Worm (Caenorhabditis elegans) whole organism, L3 larva: ENCODE measurements around the gene pafo-1.

Source experiments
- R02D3.7 ChIP-seq: fragments of 150-350 bp; optimal IDR thresholded peaks from 2 replicates; lab custom pipeline; 2014; ENCODE audit warnings: missing biosample characterization, missing genetic modification characterization
- ZK546.5 ChIP-seq: sonication (generic microtip); optimal IDR thresholded peaks from 2 replicates; lab custom pipeline; 2017; ENCODE audit warnings: missing biosample characterization, missing genetic modification characterization
- aly-2 ChIP-seq: fragments of 150-350 bp; optimal IDR thresholded peaks from 2 replicates; lab custom pipeline; 2014; ENCODE audit warnings: missing biosample characterization, missing genetic modification characterization
- ama-1 ChIP-seq: fragments of 150-350 bp; optimal IDR thresholded peaks from 2 replicates; lab custom pipeline; 2018
- ceh-16 ChIP-seq: sonication (generic microtip); optimal IDR thresholded peaks from 2 replicates; lab custom pipeline; 2017; ENCODE audit warnings: missing biosample characterization, missing genetic modification characterization
- ceh-82 ChIP-seq: fragments of 150-350 bp; optimal IDR thresholded peaks from 2 replicates; lab custom pipeline; 2014; ENCODE audit warnings: missing biosample characterization, missing genetic modification characterization
- ceh-9 ChIP-seq: sonication (generic microtip); optimal IDR thresholded peaks from 2 replicates; lab custom pipeline; 2018; ENCODE audit warnings: missing biosample characterization, missing genetic modification characterization
- daf-12 ChIP-seq: fragments of 150-350 bp; optimal IDR thresholded peaks from 2 replicates; lab custom pipeline; 2014; ENCODE audit warnings: missing biosample characterization, missing genetic modification reagents, missing genetic modification characterization
- egl-5 ChIP-seq: fragments of 150-350 bp; optimal IDR thresholded peaks from 2 replicates; lab custom pipeline; 2017; ENCODE audit warnings: missing biosample characterization, missing genetic modification reagents, missing genetic modification characterization, inconsistent platforms
- elt-1 ChIP-seq: fragments of 150-350 bp; optimal IDR thresholded peaks from 2 replicates; lab custom pipeline; 2014; ENCODE audit warnings: missing biosample characterization, missing genetic modification characterization
- elt-3 ChIP-seq, 3 experiments: fragments of 150-350 bp in 1 of 3; sonication (generic microtip) in 2 of 3; optimal IDR thresholded peaks; 2 replicates in 2 of 3; 4 replicates in 1 of 3; lab custom pipeline; 2014 to 2017; ENCODE audit warnings: missing biosample characterization in 3 of 3, missing genetic modification characterization in 3 of 3
- fos-1 ChIP-seq: fragments of 150-350 bp; optimal IDR thresholded peaks from 2 replicates; lab custom pipeline; 2014; ENCODE audit warnings: missing biosample characterization, missing genetic modification characterization
- hmg-11 ChIP-seq: sonication (generic microtip); optimal IDR thresholded peaks from 2 replicates; lab custom pipeline; 2016; ENCODE audit warnings: missing genetic modification characterization, missing compliant biosample characterization
- jun-1 ChIP-seq: fragments of 150-350 bp; optimal IDR thresholded peaks from 2 replicates; lab custom pipeline; 2014; ENCODE audit warnings: missing biosample characterization, missing genetic modification reagents, missing genetic modification characterization
- lin-15B ChIP-seq: fragments of 150-350 bp; optimal IDR thresholded peaks from 2 replicates; lab custom pipeline; 2014; ENCODE audit warnings: missing biosample characterization, missing genetic modification characterization
- lin-39 ChIP-seq: fragments of 150-350 bp; optimal IDR thresholded peaks from 2 replicates; lab custom pipeline; 2018; ENCODE audit warnings: missing biosample characterization, missing genetic modification reagents, missing genetic modification characterization
- mml-1 ChIP-seq: fragments of 150-350 bp; sonication (generic microtip); optimal IDR thresholded peaks from 3 replicates; lab custom pipeline; 2014; ENCODE audit warnings: missing biosample characterization, missing genetic modification characterization
- nfya-1 ChIP-seq: sonication (generic microtip); optimal IDR thresholded peaks from 2 replicates; lab custom pipeline; 2017; ENCODE audit warnings: missing genetic modification characterization, mild to moderate bottlenecking, missing compliant biosample characterization, antibody characterized with exemption, moderate library complexity; ENCODE audit not compliant: insufficient read depth
- nhr-11 ChIP-seq: fragments of 150-350 bp; optimal IDR thresholded peaks from 2 replicates; lab custom pipeline; 2014; ENCODE audit warnings: missing biosample characterization, missing genetic modification characterization
- nhr-23 ChIP-seq: fragments of 150-350 bp; optimal IDR thresholded peaks from 2 replicates; lab custom pipeline; 2014; ENCODE audit warnings: missing biosample characterization, missing genetic modification reagents, missing genetic modification characterization
- nhr-237 ChIP-seq: fragments of 150-350 bp; optimal IDR thresholded peaks from 2 replicates; lab custom pipeline; 2014; ENCODE audit warnings: missing biosample characterization, missing genetic modification characterization
- nhr-25 ChIP-seq: sonication (generic microtip); optimal IDR thresholded peaks from 2 replicates; lab custom pipeline; 2017; ENCODE audit warnings: missing biosample characterization, missing genetic modification characterization
- nhr-28 ChIP-seq: fragments of 150-350 bp; optimal IDR thresholded peaks from 2 replicates; lab custom pipeline; 2014; ENCODE audit warnings: missing biosample characterization, missing genetic modification characterization
- nhr-43 ChIP-seq: sonication (generic microtip); optimal IDR thresholded peaks from 2 replicates; lab custom pipeline; 2016; ENCODE audit warnings: mild to moderate bottlenecking, missing genetic modification characterization, missing compliant biosample characterization; ENCODE audit not compliant: poor library complexity, severe bottlenecking
- nhr-67 ChIP-seq: fragments of 150-350 bp; optimal IDR thresholded peaks from 2 replicates; lab custom pipeline; 2014; ENCODE audit warnings: missing biosample characterization, missing genetic modification characterization
- nhr-76 ChIP-seq: fragments of 150-350 bp; sonication (generic microtip); optimal IDR thresholded peaks from 5 replicates; lab custom pipeline; 2014; ENCODE audit warnings: missing biosample characterization, missing genetic modification characterization
- pha-4 ChIP-seq: fragments of 150-350 bp; optimal IDR thresholded peaks from 2 replicates; lab custom pipeline; 2014; ENCODE audit warnings: missing biosample characterization, missing genetic modification reagents, missing genetic modification characterization
- sea-2 ChIP-seq: fragments of 150-350 bp; sonication (generic microtip); optimal IDR thresholded peaks from 4 replicates; lab custom pipeline; 2014; ENCODE audit warnings: missing biosample characterization, missing genetic modification reagents, missing genetic modification characterization
- skn-1 ChIP-seq: fragments of 150-350 bp; optimal IDR thresholded peaks from 2 replicates; lab custom pipeline; 2014; ENCODE audit warnings: missing biosample characterization, missing genetic modification characterization
- snpc-4 ChIP-seq: fragments of 150-350 bp; optimal IDR thresholded peaks from 2 replicates; lab custom pipeline; 2014; ENCODE audit warnings: missing biosample characterization, missing genetic modification characterization
- tbx-2 ChIP-seq: sonication (generic microtip); optimal IDR thresholded peaks from 2 replicates; lab custom pipeline; 2016; ENCODE audit warnings: mild to moderate bottlenecking, missing genetic modification characterization, missing compliant biosample characterization
- unc-39 ChIP-seq: sonication (generic microtip); optimal IDR thresholded peaks from 4 replicates; lab custom pipeline; 2017; ENCODE audit warnings: missing biosample characterization, missing genetic modification characterization
- unc-62 ChIP-seq: fragments of 150-350 bp; sonication (generic microtip); optimal IDR thresholded peaks from 4 replicates; lab custom pipeline; 2014; ENCODE audit warnings: missing biosample characterization, missing genetic modification reagents, missing genetic modification characterization
- ztf-11 ChIP-seq: fragments of 150-350 bp; optimal IDR thresholded peaks from 2 replicates; lab custom pipeline; 2014; ENCODE audit warnings: missing biosample characterization, missing genetic modification characterization
- ztf-4 ChIP-seq: fragments of 150-350 bp; optimal IDR thresholded peaks from 2 replicates; lab custom pipeline; 2014; ENCODE audit warnings: missing biosample characterization, missing genetic modification characterization

Gene pafo-1

ce11 chrV:11488288-11488687, 33.2 kb upstream of the pafo-1 start:
- no peak for TF ChIP-seq nhr-237 (tag; lab: Kevin White, UChicago)
- no peak for TF ChIP-seq elt-1
- TF ChIP-seq aly-2 (tag; lab: Kevin White, UChicago) = no peak
- TF ChIP-seq pha-4 (tag; lab: Kevin White, UChicago) = no peak
- TF ChIP-seq hmg-11 = no peak
- no peak for TF ChIP-seq snpc-4 (tag; lab: Kevin White, UChicago)
- TF ChIP-seq jun-1 (tag; lab: Kevin White, UChicago) = no peak
- TF ChIP-seq unc-62 = no peak
- no peak for TF ChIP-seq tbx-2
- no peak for TF ChIP-seq ztf-4 (tag; lab: Kevin White, UChicago)
- no peak for TF ChIP-seq ceh-82 (tag; lab: Kevin White, UChicago)
- no peak for TF ChIP-seq unc-39 (tag; lab: Kevin White, UChicago)
- no peak for TF ChIP-seq ama-1 (lab: Kevin White, UChicago)
- TF ChIP-seq nhr-23 (tag; lab: Kevin White, UChicago) = no peak
- TF ChIP-seq daf-12 (tag; lab: Kevin White, UChicago) = no peak
- no peak for TF ChIP-seq ztf-11 (tag; lab: Kevin White, UChicago)
- no peak for TF ChIP-seq fos-1 (tag; lab: Kevin White, UChicago)
- no peak for TF ChIP-seq nhr-76 (tag; lab: Kevin White, UChicago)
- no peak for TF ChIP-seq ceh-9 (tag; lab: Kevin White, UChicago)
- TF ChIP-seq, all 47 proteins: peak for 0

- no peak for TF ChIP-seq lin-39
- TF ChIP-seq mml-1 = no peak
- no peak for TF ChIP-seq ceh-16 (tag; lab: Kevin White, UChicago)
- TF ChIP-seq elt-3 (tag; optimal IDR thresholded peaks at IDR 0.05; lab: Kevin White, UChicago) = no peak
- TF ChIP-seq fos-1 (tag; lab: Kevin White, UChicago) = no peak
- no peak for TF ChIP-seq pha-4 (tag; lab: Kevin White, UChicago)
- TF ChIP-seq nhr-25 (tag; lab: Kevin White, UChicago) = no peak
- TF ChIP-seq ZK546.5 = no peak
- TF ChIP-seq ztf-4 (tag; lab: Kevin White, UChicago) = no peak
- no peak for TF ChIP-seq nhr-28 (tag; lab: Kevin White, UChicago)
- TF ChIP-seq daf-12 (tag; lab: Kevin White, UChicago) = no peak
- TF ChIP-seq lin-15B (tag; lab: Kevin White, UChicago) = no peak
- no peak for TF ChIP-seq nhr-43
- no peak for TF ChIP-seq ceh-82 (tag; lab: Kevin White, UChicago)
These were observed 31.1 kb upstream of the pafo-1 start, which contains the start of gene dhs-19 for ce11 chrV:11490382-11490781. dhs-19 (minus strand) TSS chrV:11490482.

- TF ChIP-seq nhr-67 (tag; lab: Kevin White, UChicago) (no peak), unc-39 (tag; lab: Kevin White, UChicago) (no peak), ztf-11 (tag; lab: Kevin White, UChicago) (no peak)
These were observed 29.0 kb upstream of the pafo-1 start, which contains the start of gene T11F9.21 for ce11 chrV:11492456-11492855. T11F9.21 (plus strand) TSS chrV:11492756.

ce11 chrV:11496283-11496682, 25.2 kb upstream of the pafo-1 start, which contains the start of gene htrl-1:
htrl-1 (minus strand) TSS chrV:11496383.
- TF ChIP-seq nhr-11 (tag; lab: Kevin White, UChicago) (no peak), sea-2 (GFP tag; lab: Kevin White, UChicago) (no peak), ztf-11 (tag; lab: Kevin White, UChicago) (no peak), ztf-4 (tag; lab: Kevin White, UChicago) (no peak), pha-4 (tag; lab: Kevin White, UChicago) (peak; percentile 10), egl-5 (tag; lab: Kevin White, UChicago) (no peak)

ce11 chrV:11497475-11497874, 24.0 kb upstream of the pafo-1 start:
- TF ChIP-seq lin-15B (tag; lab: Kevin White, UChicago) (no peak), egl-5 (tag; lab: Kevin White, UChicago) (no peak), hmg-11 (no peak), daf-12 (tag; lab: Kevin White, UChicago) (no peak), ama-1 (lab: Kevin White, UChicago) (no peak), nfya-1 (no peak), unc-62 (no peak), tbx-2 (no peak), snpc-4 (tag; lab: Kevin White, UChicago) (no peak), ceh-82 (tag; lab: Kevin White, UChicago) (no peak), nhr-11 (tag; lab: Kevin White, UChicago) (no peak), nhr-67 (tag; lab: Kevin White, UChicago) (no peak), skn-1 (tag; lab: Kevin White, UChicago) (no peak), ZK546.5 (no peak), fos-1 (tag; lab: Kevin White, UChicago) (no peak), R02D3.7 (tag; lab: Kevin White, UChicago) (no peak)
